Worm (Caenorhabditis elegans) whole organism, young adult: ENCODE results near the gene C02E7.7.
A peak's percentile ranks its signal among the peaks of the same experiment; 100 is the strongest.

Source experiments
- C06A6.2 ChIP-seq: fragments of 200-800 bp; sonication (Bioruptor generic); conservative IDR thresholded peaks from 2 replicates; pipeline ENCODE4 v1.3.6; 2022; ENCODE audit warnings: missing genetic modification characterization, missing compliant biosample characterization
- C17E4.6 ChIP-seq: fragments of 200-800 bp; sonication (Bioruptor generic); IDR thresholded peaks from 2 replicates; pipeline ENCODE4 v1.3.6; 2022; ENCODE audit warnings: missing genetic modification reagents, missing genetic modification characterization, missing compliant biosample characterization
- F33H1.4 ChIP-seq: fragments of 200-800 bp; sonication (Bioruptor generic); IDR thresholded peaks from 2 replicates; pipeline ENCODE4 v1.3.6; 2022; ENCODE audit warnings: missing genetic modification reagents, missing genetic modification characterization, missing compliant biosample characterization
- F57A8.1 ChIP-seq: fragments of 200-800 bp; sonication (Bioruptor generic); optimal IDR thresholded peaks from 2 replicates; lab custom pipeline; 2018; ENCODE audit warnings: mild to moderate bottlenecking, missing genetic modification characterization, moderate library complexity, missing compliant biosample characterization
- Y53F4B.3 ChIP-seq: fragments of 200-800 bp; sonication (Bioruptor generic); IDR thresholded peaks from 2 replicates; pipeline ENCODE4 v1.3.6; 2022; ENCODE audit warnings: missing genetic modification reagents, missing genetic modification characterization, missing compliant biosample characterization
- Y53G8AR.9 ChIP-seq: fragments of 200-800 bp; sonication (Bioruptor generic); conservative IDR thresholded peaks from 2 replicates; pipeline ENCODE4 v1.3.6; 2022; ENCODE audit warnings: missing genetic modification reagents, missing genetic modification characterization, missing compliant biosample characterization
- Y56A3A.18 ChIP-seq: fragments of 200-800 bp; sonication (Bioruptor generic); IDR thresholded peaks from 2 replicates; pipeline ENCODE4 v1.3.6; 2022; ENCODE audit warnings: missing genetic modification reagents, missing genetic modification characterization, missing compliant biosample characterization
- aptf-3 ChIP-seq: fragments of 200-800 bp; sonication (Bioruptor generic); IDR thresholded peaks from 2 replicates; pipeline ENCODE4 v1.3.6; 2022; ENCODE audit warnings: missing genetic modification characterization, missing compliant biosample characterization
- athp-1 ChIP-seq: sonication (generic microtip); optimal IDR thresholded peaks from 2 replicates; lab custom pipeline; 2017; ENCODE audit warnings: mild to moderate bottlenecking, missing genetic modification characterization, missing compliant biosample characterization
- attf-5 ChIP-seq: fragments of 200-800 bp; sonication (Bioruptor generic); optimal IDR thresholded peaks from 2 replicates; lab custom pipeline; 2018; ENCODE audit warnings: mild to moderate bottlenecking, missing genetic modification characterization, missing compliant biosample characterization
- bed-2 ChIP-seq: fragments of 200-800 bp; sonication (Bioruptor generic); IDR thresholded peaks from 2 replicates; pipeline ENCODE4 v1.3.6; 2022; ENCODE audit warnings: missing genetic modification reagents, missing genetic modification characterization, missing compliant biosample characterization
- cebp-1 ChIP-seq, 2 experiments: fragments of 200-800 bp in 1 of 2; sonication (Bioruptor generic) in 1 of 2; sonication (generic microtip) in 1 of 2; IDR thresholded peaks in 1 of 2; optimal IDR thresholded peaks in 1 of 2; 2 replicates each; pipeline versions ENCODE4 v1.3.6 to Lab custom; 2017 to 2022; ENCODE audit warnings: missing compliant biosample characterization in 2 of 2, missing genetic modification characterization in 2 of 2, mild to moderate bottlenecking in 1 of 2, missing genetic modification reagents in 1 of 2, moderate library complexity in 1 of 2
- ceh-100 ChIP-seq: fragments of 200-800 bp; sonication (Bioruptor generic); IDR thresholded peaks from 2 replicates; pipeline ENCODE4 v1.3.6; 2022; ENCODE audit warnings: missing genetic modification reagents, missing genetic modification characterization, missing compliant biosample characterization
- die-1 ChIP-seq: sonication (generic microtip); optimal IDR thresholded peaks from 2 replicates; lab custom pipeline; 2016; ENCODE audit warnings: missing genotype, mild to moderate bottlenecking, missing genetic modification characterization, missing compliant biosample characterization
- dox-1 ChIP-seq: fragments of 200-800 bp; sonication (Bioruptor generic); IDR thresholded peaks from 2 replicates; pipeline ENCODE4 v1.3.6; 2022; ENCODE audit warnings: missing genetic modification reagents, missing genetic modification characterization, missing compliant biosample characterization
- dpl-1 ChIP-seq: fragments of 150-350 bp; optimal IDR thresholded peaks from 2 replicates; lab custom pipeline; 2014; ENCODE audit warnings: missing biosample characterization, missing genetic modification reagents, missing genetic modification characterization
- efl-1 ChIP-seq: fragments of 150-350 bp; optimal IDR thresholded peaks from 2 replicates; lab custom pipeline; 2014; ENCODE audit warnings: missing biosample characterization, missing genetic modification reagents, missing genetic modification characterization
- egrh-3 ChIP-seq: fragments of 200-800 bp; sonication (Bioruptor generic); IDR thresholded peaks from 2 replicates; pipeline ENCODE4 v1.3.6; 2022; ENCODE audit warnings: missing genetic modification reagents, missing genetic modification characterization, missing compliant biosample characterization
- ets-4 ChIP-seq: fragments of 200-800 bp; sonication (Bioruptor generic); optimal IDR thresholded peaks from 2 replicates; lab custom pipeline; 2018; ENCODE audit warnings: mild to moderate bottlenecking, missing genetic modification characterization, missing compliant biosample characterization
- him-1 ChIP-seq: sonication (generic microtip); optimal IDR thresholded peaks from 2 replicates; lab custom pipeline; 2016; ENCODE audit warnings: missing genotype, missing genetic modification reagents, missing genetic modification characterization, missing compliant biosample characterization
- hmg-1.2 ChIP-seq: fragments of 200-800 bp; sonication (Bioruptor generic); IDR thresholded peaks from 2 replicates; pipeline ENCODE4 v1.3.6; 2022; ENCODE audit warnings: missing genetic modification reagents, missing genetic modification characterization, missing compliant biosample characterization
- hmg-20 ChIP-seq: fragments of 200-800 bp; sonication (Bioruptor generic); IDR thresholded peaks from 2 replicates; pipeline ENCODE4 v1.3.6; 2022; ENCODE audit warnings: missing genetic modification reagents, missing genetic modification characterization, missing compliant biosample characterization
- hrde-1 ChIP-seq: sonication (generic microtip); optimal IDR thresholded peaks from 2 replicates; lab custom pipeline; 2016; ENCODE audit warnings: missing genetic modification characterization, mild to moderate bottlenecking, missing compliant biosample characterization, moderate library complexity, missing genotype, missing genetic modification reagents, borderline replicate concordance
- let-526 ChIP-seq: fragments of 200-800 bp; sonication (Bioruptor generic); IDR thresholded peaks from 2 replicates; pipeline ENCODE4 v1.3.6; 2022; ENCODE audit warnings: missing genetic modification reagents, missing genetic modification characterization, missing compliant biosample characterization
- lin-35 ChIP-seq, 3 experiments: fragments of 150-350 bp in 2 of 3; sonication (generic microtip) in 1 of 3; optimal IDR thresholded peaks; 2 replicates each; lab custom pipeline; 2014 to 2018; ENCODE audit warnings: missing biosample characterization in 3 of 3, missing genetic modification characterization in 3 of 3, missing genetic modification reagents in 3 of 3
- lin-40 ChIP-seq: sonication (generic microtip); optimal IDR thresholded peaks from 2 replicates; lab custom pipeline; 2016; ENCODE audit warnings: missing genetic modification characterization, mild to moderate bottlenecking, missing compliant biosample characterization, missing genotype, missing genetic modification reagents
- lsl-1 ChIP-seq: fragments of 200-800 bp; sonication (Bioruptor generic); optimal IDR thresholded peaks from 2 replicates; lab custom pipeline; 2018; ENCODE audit warnings: mild to moderate bottlenecking, missing genetic modification characterization, moderate library complexity, missing compliant biosample characterization
- lsy-27 ChIP-seq: sonication (generic microtip); optimal IDR thresholded peaks from 2 replicates; lab custom pipeline; 2017; ENCODE audit warnings: missing genetic modification characterization, mild to moderate bottlenecking, missing compliant biosample characterization, antibody characterized with exemption, missing genotype, borderline replicate concordance; ENCODE audit not compliant: insufficient read depth
- mes-4 ChIP-seq: sonication (generic microtip); optimal IDR thresholded peaks from 2 replicates; lab custom pipeline; 2016; ENCODE audit warnings: missing genotype, missing genetic modification characterization, missing compliant biosample characterization
- pbrm-1 ChIP-seq: fragments of 200-800 bp; sonication (Bioruptor generic); IDR thresholded peaks from 2 replicates; pipeline ENCODE4 v1.3.6; 2022; ENCODE audit warnings: missing genetic modification reagents, missing genetic modification characterization, missing compliant biosample characterization
- pha-4 ChIP-seq: fragments of 150-350 bp; sonication (generic microtip); optimal IDR thresholded peaks from 2 replicates; lab custom pipeline; 2014; ENCODE audit warnings: missing biosample characterization, missing genetic modification reagents, missing genetic modification characterization
- rcor-1 ChIP-seq: fragments of 200-800 bp; sonication (Bioruptor generic); IDR thresholded peaks from 2 replicates; pipeline ENCODE4 v1.3.6; 2022; ENCODE audit warnings: missing genetic modification reagents, missing genetic modification characterization, missing compliant biosample characterization
- repo-1 ChIP-seq: sonication (generic microtip); optimal IDR thresholded peaks from 2 replicates; lab custom pipeline; 2017; ENCODE audit warnings: mild to moderate bottlenecking, missing genetic modification characterization, missing compliant biosample characterization
- snpc-3.4 ChIP-seq: sonication (generic microtip); optimal IDR thresholded peaks from 2 replicates; lab custom pipeline; 2017; ENCODE audit warnings: missing genetic modification characterization, mild to moderate bottlenecking, missing compliant biosample characterization, antibody characterized with exemption, moderate library complexity, missing genotype, missing genetic modification reagents
- tbx-9 ChIP-seq: sonication (generic microtip); optimal IDR thresholded peaks from 2 replicates; lab custom pipeline; 2016; ENCODE audit warnings: borderline replicate concordance, missing genetic modification characterization, inconsistent platforms, missing compliant biosample characterization
- tlf-1 ChIP-seq: fragments of 200-800 bp; sonication (Bioruptor generic); optimal IDR thresholded peaks from 2 replicates; lab custom pipeline; 2018; ENCODE audit warnings: mild to moderate bottlenecking, missing genetic modification characterization, missing compliant biosample characterization
- unc-130 ChIP-seq: sonication (generic microtip); optimal IDR thresholded peaks from 2 replicates; lab custom pipeline; 2016; ENCODE audit warnings: missing genetic modification reagents, missing genetic modification characterization, missing compliant biosample characterization
- xnd-1 ChIP-seq: sonication (generic microtip); optimal IDR thresholded peaks from 2 replicates; lab custom pipeline; 2016; ENCODE audit warnings: missing genotype, missing genetic modification reagents, missing genetic modification characterization, missing compliant biosample characterization
- zfh-2 ChIP-seq: fragments of 200-800 bp; sonication (Bioruptor generic); conservative IDR thresholded peaks from 2 replicates; pipeline ENCODE4 v1.3.6; 2022; ENCODE audit warnings: missing genetic modification reagents, missing genetic modification characterization, missing compliant biosample characterization
- ztf-25 ChIP-seq: fragments of 200-800 bp; sonication (Bioruptor generic); IDR thresholded peaks from 2 replicates; pipeline ENCODE4 v1.3.6; 2022; ENCODE audit warnings: missing genetic modification reagents, missing genetic modification characterization, missing compliant biosample characterization

The C02E7.7 gene

DNA sequence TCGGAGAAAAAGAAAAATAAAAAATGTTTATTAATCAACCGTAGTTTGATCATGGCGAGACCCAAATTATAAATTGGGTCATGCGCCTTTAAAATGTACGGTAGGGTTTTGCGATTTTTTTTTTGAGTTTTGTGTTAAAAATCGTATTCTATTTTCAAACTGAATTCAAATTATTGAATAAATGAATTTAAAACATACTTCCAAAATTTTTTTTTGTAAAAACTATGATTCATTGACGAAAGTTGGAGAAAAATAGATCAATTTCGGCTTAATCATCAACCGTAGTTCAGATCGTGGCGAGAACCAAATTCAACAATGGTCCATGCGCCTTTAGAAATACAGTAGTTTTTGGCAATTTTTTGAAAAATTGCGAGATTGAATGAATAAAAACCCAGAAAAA, 45.2 kb upstream of the C02E7.7 start (continued):
- TF ChIP-seq hrde-1 (tag; lab: Kevin White, UChicago) (no peak), efl-1 (GFP tag; lab: Kevin White, UChicago) (peak; percentile 52), F57A8.1 (no peak), xnd-1 (tag; lab: Kevin White, UChicago) (peak; percentile 98), unc-130 (GFP tag; lab: Kevin White, UChicago) (no peak), attf-5 (no peak), lsl-1 (GFP tag; lab: Kevin White, UChicago) (peak; percentile 99), F33H1.4 (peak; percentile 93), dpl-1 (GFP tag; lab: Kevin White, UChicago) (peak; percentile 9), bed-2 (GFP tag; lab: Robert Waterston, UW) (no peak), pha-4 (tag; lab: Kevin White, UChicago) (no peak), Y53F4B.3 (GFP tag; lab: Robert Waterston, UW) (no peak), let-526 (GFP tag; lab: Robert Waterston, UW) (no peak), ztf-25 (GFP tag; lab: Robert Waterston, UW) (no peak), ets-4 (GFP tag; lab: Kevin White, UChicago) (no peak)

ce11 chrV:4962968-4963367, 44.6 kb upstream of the C02E7.7 start, which contains the start of gene tam-1:
Gene tam-1, minus strand, starts transcription at chrV:4963102.
- TF ChIP-seq dpl-1 (GFP tag; lab: Kevin White, UChicago): no peak
- TF ChIP-seq hmg-1.2 (GFP tag; lab: Robert Waterston, UW): peak; percentile 20; the same call in 1 of the 2 replicates
- TF ChIP-seq repo-1 (tag; lab: Kevin White, UChicago): no peak
- TF ChIP-seq Y56A3A.18 (GFP tag; lab: Robert Waterston, UW): no peak
- TF ChIP-seq athp-1 (tag; lab: Kevin White, UChicago): no peak
- no peak for TF ChIP-seq cebp-1 (GFP tag; IDR thresholded peaks at IDR 0.05; lab: Robert Waterston, UW)
- peak; percentile 39 for TF ChIP-seq cebp-1 (tag; optimal IDR thresholded peaks at IDR 0.05; lab: Kevin White, UChicago)
- TF ChIP-seq die-1 (tag; lab: Kevin White, UChicago): no peak
- no peak for TF ChIP-seq lsy-27
- no peak for TF ChIP-seq C17E4.6 (GFP tag; lab: Robert Waterston, UW)
- TF ChIP-seq mes-4 (tag; lab: Kevin White, UChicago): no peak
- no peak for TF ChIP-seq tbx-9
- no peak for TF ChIP-seq tlf-1 (GFP tag; lab: Kevin White, UChicago)

DNA sequence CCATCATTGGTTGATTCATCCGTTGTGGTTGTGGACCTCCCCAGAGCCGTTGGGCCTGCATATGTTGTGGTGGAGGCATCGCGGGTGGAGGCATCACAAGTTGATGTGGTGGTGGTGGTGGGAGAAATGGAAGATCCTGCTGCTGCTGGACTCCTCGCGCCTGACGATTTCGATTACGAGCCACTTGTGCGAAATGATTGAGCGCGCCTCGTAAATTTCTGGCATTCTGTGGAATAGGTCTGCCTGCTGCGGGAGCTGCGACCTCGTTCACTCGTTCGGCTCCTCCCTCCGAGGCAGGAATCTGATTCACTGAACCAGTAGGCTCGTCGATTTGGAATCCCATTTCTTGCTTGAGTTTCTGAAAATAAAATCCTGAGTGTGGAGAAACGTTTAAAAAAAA, 42.3 kb upstream of the C02E7.7 start:
- TF ChIP-seq Y53G8AR.9 (GFP tag; lab: Robert Waterston, UW) (peak; percentile 25; the same call in 1 of the 2 replicates), zfh-2 (GFP tag; lab: Robert Waterston, UW) (peak; percentile 65), dox-1 (GFP tag; lab: Robert Waterston, UW) (0 out of 2 replicates have a peak, but pooled peaks have one; percentile 16), hmg-20 (no peak), egrh-3 (peak; percentile 5; the same call in 1 of the 2 replicates), ceh-100 (GFP tag; lab: Robert Waterston, UW) (no peak), lin-40 (no peak)

- TF ChIP-seq die-1 (tag; lab: Kevin White, UChicago) (no peak), lin-40 (no peak), snpc-3.4 (tag; lab: Kevin White, UChicago) (no peak), rcor-1 (GFP tag; lab: Robert Waterston, UW) (no peak), C06A6.2 (GFP tag; lab: Robert Waterston, UW) (no peak), unc-130 (GFP tag; lab: Kevin White, UChicago) (no peak), pbrm-1 (no peak), aptf-3 (GFP tag; lab: Robert Waterston, UW) (no peak), him-1 (no peak), lin-35 (GFP tag; optimal IDR thresholded peaks at IDR 0.05; lab: Kevin White, UChicago) (no peak), attf-5 (no peak), Y53F4B.3 (GFP tag; lab: Robert Waterston, UW) (no peak)
Measured at ce11 chrV:4957619-4958018, 39.2 kb upstream of the C02E7.7 start.
